Worm (Caenorhabditis elegans) whole organism, mixed stage, embryonic: Measurements from ENCODE around the gene C02F5.13.

ENCODE experiments used
- M03D4.4 ChIP-seq: sonication (generic microtip); optimal IDR thresholded peaks from 2 replicates; lab custom pipeline; 2017; ENCODE audit warnings: mild to moderate bottlenecking, missing genetic modification characterization, missing compliant biosample characterization
- bed-3 ChIP-seq: fragments of 200-800 bp; sonication (Bioruptor generic); optimal IDR thresholded peaks from 3 replicates; lab custom pipeline; 2018; ENCODE audit warnings: mild to moderate bottlenecking, missing genetic modification characterization, moderate library complexity, missing compliant biosample characterization
- ceh-39 ChIP-seq: fragments of 150-350 bp; optimal IDR thresholded peaks from 2 replicates; lab custom pipeline; 2014; ENCODE audit warnings: missing biosample characterization, missing genetic modification characterization
- ceh-43 ChIP-seq: fragments of 200-800 bp; sonication (Bioruptor generic); optimal IDR thresholded peaks from 2 replicates; lab custom pipeline; 2018; ENCODE audit warnings: mild to moderate bottlenecking, missing genetic modification characterization, moderate library complexity, missing compliant biosample characterization
- ces-1 ChIP-seq: fragments of 150-350 bp; optimal IDR thresholded peaks from 2 replicates; lab custom pipeline; 2014; ENCODE audit warnings: missing biosample characterization, missing genetic modification reagents, missing genetic modification characterization
- cnd-1 ChIP-seq: fragments of 200-800 bp; sonication (Bioruptor generic); optimal IDR thresholded peaks from 2 replicates; lab custom pipeline; 2018; ENCODE audit warnings: mild to moderate bottlenecking, missing genetic modification characterization, missing compliant biosample characterization
- drap-1 ChIP-seq: fragments of 200-800 bp; sonication (Bioruptor generic); optimal IDR thresholded peaks from 3 replicates; lab custom pipeline; 2018; ENCODE audit warnings: mild to moderate bottlenecking, missing genetic modification characterization, missing compliant biosample characterization
- elt-1 ChIP-seq: sonication (generic microtip); optimal IDR thresholded peaks from 2 replicates; lab custom pipeline; 2017; ENCODE audit warnings: missing genetic modification characterization, mild to moderate bottlenecking, missing compliant biosample characterization, antibody characterized with exemption, moderate library complexity, borderline replicate concordance; ENCODE audit not compliant: insufficient read depth
- elt-3 ChIP-seq: fragments of 150-350 bp; optimal IDR thresholded peaks from 2 replicates; lab custom pipeline; 2014; ENCODE audit warnings: missing biosample characterization, missing genetic modification characterization
- flh-1 ChIP-seq: fragments of 200-800 bp; sonication (Bioruptor generic); optimal IDR thresholded peaks from 2 replicates; lab custom pipeline; 2018; ENCODE audit warnings: mild to moderate bottlenecking, missing genetic modification characterization, moderate library complexity, missing compliant biosample characterization
- hlh-1 ChIP-seq: fragments of 150-350 bp; optimal IDR thresholded peaks from 2 replicates; lab custom pipeline; 2014; ENCODE audit warnings: missing biosample characterization, missing genetic modification reagents, missing genetic modification characterization
- lin-13 ChIP-seq: fragments of 150-350 bp; optimal IDR thresholded peaks from 2 replicates; lab custom pipeline; 2014; ENCODE audit warnings: missing biosample characterization, missing genetic modification characterization
- lin-32 ChIP-seq: fragments of 200-800 bp; sonication (Bioruptor generic); optimal IDR thresholded peaks from 2 replicates; lab custom pipeline; 2018; ENCODE audit warnings: mild to moderate bottlenecking, missing genetic modification characterization, missing compliant biosample characterization
- lsy-2 ChIP-seq: fragments of 150-350 bp; optimal IDR thresholded peaks from 2 replicates; lab custom pipeline; 2014; ENCODE audit warnings: missing biosample characterization, missing genetic modification characterization
- mab-5 ChIP-seq: fragments of 150-350 bp; optimal IDR thresholded peaks from 2 replicates; lab custom pipeline; 2014; ENCODE audit warnings: missing biosample characterization, missing genetic modification characterization
- mep-1 ChIP-seq: fragments of 150-350 bp; optimal IDR thresholded peaks from 2 replicates; lab custom pipeline; 2017; ENCODE audit warnings: missing biosample characterization, missing genetic modification reagents, missing genetic modification characterization, inconsistent platforms
- mls-2 ChIP-seq: sonication (generic microtip); optimal IDR thresholded peaks from 2 replicates; lab custom pipeline; 2016; ENCODE audit warnings: mild to moderate bottlenecking, missing genetic modification characterization, moderate library complexity, missing compliant biosample characterization
- nhr-12 ChIP-seq: fragments of 150-350 bp; optimal IDR thresholded peaks from 2 replicates; lab custom pipeline; 2014; ENCODE audit warnings: missing biosample characterization, missing genetic modification characterization
- nhr-2 ChIP-seq: fragments of 150-350 bp; optimal IDR thresholded peaks from 2 replicates; lab custom pipeline; 2014; ENCODE audit warnings: missing biosample characterization, missing genetic modification characterization
- nhr-237 ChIP-seq: fragments of 150-350 bp; optimal IDR thresholded peaks from 2 replicates; lab custom pipeline; 2014; ENCODE audit warnings: missing biosample characterization, missing genetic modification characterization
- nhr-28 ChIP-seq: fragments of 150-350 bp; optimal IDR thresholded peaks from 2 replicates; lab custom pipeline; 2014; ENCODE audit warnings: missing biosample characterization, missing genetic modification characterization
- nhr-76 ChIP-seq: sonication (generic microtip); optimal IDR thresholded peaks from 2 replicates; lab custom pipeline; 2017; ENCODE audit warnings: missing biosample characterization, missing genetic modification characterization
- pha-4 ChIP-seq: fragments of 150-350 bp; optimal IDR thresholded peaks from 2 replicates; lab custom pipeline; 2018; ENCODE audit warnings: missing biosample characterization, missing genetic modification reagents, missing genetic modification characterization
- sem-2 ChIP-seq: fragments of 200-800 bp; sonication (Bioruptor generic); optimal IDR thresholded peaks from 2 replicates; lab custom pipeline; 2018; ENCODE audit warnings: mild to moderate bottlenecking, missing genetic modification characterization, missing compliant biosample characterization
- snpc-4 ChIP-seq: fragments of 150-350 bp; optimal IDR thresholded peaks from 2 replicates; lab custom pipeline; 2014; ENCODE audit warnings: missing biosample characterization, missing genetic modification characterization
- sptf-1 ChIP-seq: sonication (generic microtip); optimal IDR thresholded peaks from 2 replicates; lab custom pipeline; 2017; ENCODE audit warnings: mild to moderate bottlenecking, missing genetic modification characterization, moderate library complexity, missing compliant biosample characterization
- tbx-8 ChIP-seq: fragments of 200-800 bp; sonication (Bioruptor generic); optimal IDR thresholded peaks from 2 replicates; lab custom pipeline; 2018; ENCODE audit warnings: mild to moderate bottlenecking, missing genetic modification characterization, moderate library complexity, missing compliant biosample characterization
- unc-120 ChIP-seq: sonication (generic microtip); optimal IDR thresholded peaks from 2 replicates; lab custom pipeline; 2017; ENCODE audit warnings: missing genetic modification characterization, missing compliant biosample characterization; ENCODE audit not compliant: poor library complexity, severe bottlenecking
- unc-39 ChIP-seq: fragments of 150-350 bp; optimal IDR thresholded peaks from 2 replicates; lab custom pipeline; 2014; ENCODE audit warnings: missing biosample characterization, missing genetic modification characterization
- unc-62 ChIP-seq: fragments of 150-350 bp; optimal IDR thresholded peaks from 2 replicates; lab custom pipeline; 2014; ENCODE audit warnings: missing biosample characterization, missing genetic modification reagents, missing genetic modification characterization
- zip-8 ChIP-seq: fragments of 150-350 bp; optimal IDR thresholded peaks from 2 replicates; lab custom pipeline; 2014; ENCODE audit warnings: missing biosample characterization, missing genetic modification characterization
- ztf-11 ChIP-seq: fragments of 150-350 bp; optimal IDR thresholded peaks from 2 replicates; lab custom pipeline; 2014; ENCODE audit warnings: missing biosample characterization, missing genetic modification characterization

The C02F5.13 gene

DNA sequence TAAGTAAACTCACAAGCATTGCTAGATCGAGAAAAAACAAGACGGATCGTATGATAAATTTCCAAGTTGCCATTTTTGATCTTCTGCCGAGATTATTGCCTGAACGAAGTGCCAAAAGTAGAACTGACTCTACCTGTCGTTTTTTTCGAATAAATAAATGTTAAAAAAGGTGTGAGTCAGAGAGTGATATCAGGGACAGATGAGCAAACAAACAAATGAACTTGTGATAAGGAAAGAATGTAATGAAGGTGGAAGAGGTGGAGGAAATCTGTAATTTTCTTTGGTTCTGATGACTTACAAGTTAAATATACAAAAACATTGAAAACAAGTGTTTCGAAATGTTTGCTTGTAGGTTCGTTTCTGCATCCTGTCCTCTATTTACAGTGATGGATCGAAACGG, 7.8 kb upstream of the C02F5.13 start, which contains the start of gene tsp-1:
Gene tsp-1 (minus strand): TSS at position 99 of the 400 bp plus-strand sequence.
- TF ChIP-seq tbx-8 (GFP tag; lab: Kevin White, UChicago) = no peak
- TF ChIP-seq lin-13 (tag; lab: Kevin White, UChicago) = no peak
- no peak for TF ChIP-seq nhr-237
- TF ChIP-seq elt-1 (tag; lab: Kevin White, UChicago) = no peak
- no peak for TF ChIP-seq lsy-2 (tag; lab: Kevin White, UChicago)
- no peak for TF ChIP-seq nhr-76 (tag; lab: Kevin White, UChicago)
- no peak for TF ChIP-seq drap-1 (GFP tag; lab: Kevin White, UChicago)
- no peak for TF ChIP-seq flh-1

DNA sequence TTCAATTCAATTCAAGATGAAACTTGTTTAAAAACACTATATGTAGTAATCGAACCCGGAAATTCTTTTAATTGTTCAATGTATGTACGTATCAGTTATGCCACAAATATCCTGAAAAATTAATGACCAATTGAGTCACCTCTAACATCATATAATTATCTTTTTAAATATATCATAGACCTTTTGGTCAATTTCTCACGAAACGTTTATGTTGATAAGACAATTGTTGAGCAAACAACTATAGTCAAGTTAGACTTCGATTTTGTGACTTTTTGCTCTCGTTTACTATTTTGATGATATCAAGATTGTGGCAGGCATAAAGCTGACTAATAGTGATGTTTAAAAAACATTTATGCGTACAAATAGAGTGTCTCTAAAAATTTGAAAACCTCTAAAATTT, 6.9 kb upstream of the C02F5.13 start:
- TF ChIP-seq nhr-2 (tag; lab: Kevin White, UChicago) = no peak
- TF ChIP-seq nhr-12 = no peak
- TF ChIP-seq sptf-1 (tag; lab: Kevin White, UChicago) = no peak
- TF ChIP-seq tbx-8 (GFP tag; lab: Kevin White, UChicago) = no peak
- TF ChIP-seq cnd-1 (tag; lab: Kevin White, UChicago) = no peak
- TF ChIP-seq unc-62 = no peak
- TF ChIP-seq lin-32 (GFP tag; lab: Kevin White, UChicago) = no peak
- TF ChIP-seq lsy-2 (tag; lab: Kevin White, UChicago) = no peak
- TF ChIP-seq nhr-76 (tag; lab: Kevin White, UChicago) = no peak
- TF ChIP-seq nhr-237 = no peak
- no peak for TF ChIP-seq zip-8
- no peak for TF ChIP-seq mab-5 (tag; lab: Kevin White, UChicago)
- no peak for TF ChIP-seq unc-120 (tag; lab: Kevin White, UChicago)
- TF ChIP-seq, all 35 proteins: peak for 0

DNA sequence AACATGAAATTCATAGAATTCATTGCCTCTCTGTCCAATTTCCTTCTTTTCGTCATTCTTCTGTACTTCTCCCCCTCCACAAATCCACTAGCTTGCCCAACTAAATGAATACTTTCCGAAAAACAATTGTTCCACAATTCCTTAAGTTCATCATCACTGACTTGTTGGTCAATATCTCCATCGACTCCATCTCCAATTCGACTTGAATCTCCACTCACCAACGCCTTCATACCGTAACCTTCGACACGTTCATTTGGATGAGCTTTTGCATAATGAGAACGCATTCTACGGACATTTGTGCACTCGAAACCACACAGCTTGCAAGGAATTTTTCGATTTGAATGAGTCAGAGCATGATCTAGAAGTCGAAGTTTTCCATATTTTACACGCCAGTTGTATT, 6.2 kb upstream of the C02F5.13 start:
- TF ChIP-seq cnd-1 (tag; lab: Kevin White, UChicago) = no peak
- no peak for TF ChIP-seq ztf-11 (tag; lab: Kevin White, UChicago)
- no peak for TF ChIP-seq mls-2 (tag; lab: Kevin White, UChicago)
- TF ChIP-seq tbx-8 (GFP tag; lab: Kevin White, UChicago) = no peak
- TF ChIP-seq sptf-1 (tag; lab: Kevin White, UChicago) = no peak
- TF ChIP-seq flh-1 = no peak
- no peak for TF ChIP-seq mab-5 (tag; lab: Kevin White, UChicago)
- no peak for TF ChIP-seq nhr-76 (tag; lab: Kevin White, UChicago)
- no peak for TF ChIP-seq elt-3 (tag; lab: Kevin White, UChicago)
- TF ChIP-seq unc-39 (tag; lab: Kevin White, UChicago) = no peak
- TF ChIP-seq snpc-4 (tag; lab: Kevin White, UChicago) = no peak
- TF ChIP-seq bed-3 (GFP tag; lab: Kevin White, UChicago) = no peak
- no peak for TF ChIP-seq drap-1 (GFP tag; lab: Kevin White, UChicago)
- TF ChIP-seq nhr-12 = no peak
- no peak for TF ChIP-seq zip-8
- no peak for TF ChIP-seq ceh-43 (GFP tag; lab: Kevin White, UChicago)
- TF ChIP-seq lsy-2 (tag; lab: Kevin White, UChicago) = no peak

- TF ChIP-seq lsy-2 (tag; lab: Kevin White, UChicago) = peak; percentile 3
- peak; percentile 95 for TF ChIP-seq nhr-12
- no peak for TF ChIP-seq unc-62
- no peak for TF ChIP-seq M03D4.4
- TF ChIP-seq nhr-2 (tag; lab: Kevin White, UChicago) = no peak
- no peak for TF ChIP-seq ztf-11 (tag; lab: Kevin White, UChicago)
- TF ChIP-seq sem-2 (GFP tag; lab: Kevin White, UChicago) = no peak
- TF ChIP-seq ces-1 (GFP tag; lab: Kevin White, UChicago) = no peak
- TF ChIP-seq elt-3 (tag; lab: Kevin White, UChicago) = no peak
- no peak for TF ChIP-seq pha-4
- TF ChIP-seq snpc-4 (tag; lab: Kevin White, UChicago) = no peak
- no peak for TF ChIP-seq elt-1 (tag; lab: Kevin White, UChicago)
- TF ChIP-seq mep-1 (tag; lab: Kevin White, UChicago) = peak; percentile 6
- peak; percentile 19 for TF ChIP-seq nhr-28 (tag; lab: Kevin White, UChicago)
- no peak for TF ChIP-seq mab-5 (tag; lab: Kevin White, UChicago)
Observed at ce11 chrIII:8242809-8243208, 4.3 kb upstream of the C02F5.13 start, which contains the start of gene C02F5.12. C02F5.12 (minus strand) TSS chrIII:8243029.

DNA sequence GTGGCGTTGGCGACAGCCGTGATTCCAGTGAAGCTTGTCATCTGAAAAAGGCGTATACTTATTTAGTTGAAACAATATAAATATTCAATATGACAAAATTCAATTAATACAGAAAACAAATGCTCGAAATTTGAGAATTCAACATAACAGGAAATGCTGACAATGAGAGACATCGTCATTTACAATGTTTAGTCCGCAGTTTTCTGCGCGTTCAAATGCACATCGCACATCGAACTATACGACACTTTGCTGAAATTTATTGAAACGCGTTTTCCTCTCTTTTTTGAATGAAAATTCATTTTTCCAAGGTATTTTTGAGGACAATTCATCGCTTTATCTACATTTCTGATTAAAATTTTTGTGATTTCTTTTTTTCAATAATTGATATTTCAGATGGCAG, 3.1 kb upstream of the C02F5.13 start, which contains the start of the genes pbs-6 and cids-1:
Gene pbs-6 (minus strand): TSS at position 41 of the 400 bp plus-strand sequence.
Gene cids-1 (plus strand): TSS at position 394 of the 400 bp plus-strand sequence.
- TF ChIP-seq elt-1 (tag; lab: Kevin White, UChicago) (no peak), bed-3 (GFP tag; lab: Kevin White, UChicago) (no peak), mls-2 (tag; lab: Kevin White, UChicago) (no peak), lin-13 (tag; lab: Kevin White, UChicago) (no peak), zip-8 (no peak), flh-1 (no peak), nhr-2 (tag; lab: Kevin White, UChicago) (no peak), snpc-4 (tag; lab: Kevin White, UChicago) (no peak), hlh-1 (tag; lab: Kevin White, UChicago) (peak; percentile 6), mab-5 (tag; lab: Kevin White, UChicago) (no peak), ceh-39 (no peak), tbx-8 (GFP tag; lab: Kevin White, UChicago) (no peak), lsy-2 (tag; lab: Kevin White, UChicago) (peak; percentile 6)
